Fruit fly (Drosophila melanogaster): ENCODE measurements around the gene CG7183.
A peak's percentile ranks its signal among the peaks of the same experiment; 100 is the strongest.

CG7183 gene

DNA sequence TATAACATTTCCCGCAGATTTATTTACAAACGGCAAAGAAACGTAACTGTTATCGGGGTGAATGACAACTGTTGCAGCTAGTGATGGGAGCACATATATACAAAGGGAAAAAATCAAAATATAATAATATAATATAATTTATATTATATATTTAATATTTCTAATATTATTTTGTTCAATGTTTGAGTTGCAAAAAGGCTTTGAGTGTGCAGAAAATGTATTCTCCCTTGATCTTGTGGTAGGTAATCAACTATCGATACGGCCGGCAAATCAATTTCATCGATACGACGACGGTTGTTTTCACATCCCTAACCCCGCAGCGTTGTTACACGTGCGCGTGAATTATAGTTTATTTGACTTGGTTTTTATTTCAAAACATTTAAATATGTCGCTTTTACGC is 2.9 kb upstream of the CG7183 start, which contains the start of the genes mTerf5 and Non3:
Gene mTerf5, minus strand, starts transcription at position 249 of the 400 bp plus-strand sequence.
Gene Non3, plus strand, starts transcription at position 289 of the 400 bp plus-strand sequence.
- TF ChIP-seq CG10348 (GFP tag; IDR thresholded peaks at IDR 0.05) (no peak), CG34367 (tag; optimal IDR thresholded peaks at IDR 0.05) (no peak), CG14655 (GFP tag; optimal IDR thresholded peaks at IDR 0.05) (no peak), CG32121 (GFP tag; IDR thresholded peaks at IDR 0.05) (0 out of 2 replicates have a peak, but pooled peaks have one; percentile 35), CG17806 (tag; optimal IDR thresholded peaks at IDR 0.05) (peak; percentile 37), rn (GFP tag; IDR thresholded peaks at IDR 0.05) (no peak), CG9948 (tag; optimal IDR thresholded peaks at IDR 0.05) (peak; percentile 5), Pif1A (GFP tag; optimal IDR thresholded peaks at IDR 0.05) (no peak), Pif1B (GFP tag; optimal IDR thresholded peaks at IDR 0.05) (no peak), gl (tag; optimal IDR thresholded peaks at IDR 0.05) (no peak), Snoo (tag; optimal IDR thresholded peaks at IDR 0.05) (peak; percentile 33), fd96Ca (GFP tag; IDR thresholded peaks at IDR 0.05) (peak; percentile 61; the same call in 2 of the 3 replicates), CG15710 (tag; optimal IDR thresholded peaks at IDR 0.05) (peak; percentile 49), CG4496 (GFP tag; IDR thresholded peaks at IDR 0.05) (no peak), CG8159 (tag; optimal IDR thresholded peaks at IDR 0.05) (peak; percentile 42), CG12605 (GFP tag; IDR thresholded peaks at IDR 0.05) (peak; percentile 25; the same call in 1 of the 2 replicates), Ets98B (GFP tag; IDR thresholded peaks at IDR 0.05) (peak; percentile 32; the same call in 1 of the 2 replicates), CG13204 (GFP tag; optimal IDR thresholded peaks at IDR 0.05) (no peak), EcR (GFP tag; optimal IDR thresholded peaks at IDR 0.05) (peak; percentile 86), D1 (tag; optimal IDR thresholded peaks at IDR 0.05) (no peak), CG8301 (tag; optimal IDR thresholded peaks at IDR 0.05) (no peak)

dm6 chr3R:18215900-18216299 is 4.6 kb downstream of the CG7183 start, which contains the start of gene CG14314:
Gene CG14314 (plus strand): TSS chr3R:18216142.
- TF ChIP-seq Pif1B (GFP tag; optimal IDR thresholded peaks at IDR 0.05) (no peak), CG4496 (GFP tag; IDR thresholded peaks at IDR 0.05) (no peak), Pif1A (GFP tag; optimal IDR thresholded peaks at IDR 0.05) (no peak), CG14655 (GFP tag; optimal IDR thresholded peaks at IDR 0.05) (no peak), CG32121 (GFP tag; IDR thresholded peaks at IDR 0.05) (no peak), CG10348 (GFP tag; IDR thresholded peaks at IDR 0.05) (no peak), CG34367 (tag; optimal IDR thresholded peaks at IDR 0.05) (no peak), Ets98B (GFP tag; IDR thresholded peaks at IDR 0.05) (no peak), CG8301 (tag; optimal IDR thresholded peaks at IDR 0.05) (no peak), gl (tag; optimal IDR thresholded peaks at IDR 0.05) (no peak), CG15710 (tag; optimal IDR thresholded peaks at IDR 0.05) (no peak), fd96Ca (GFP tag; IDR thresholded peaks at IDR 0.05) (no peak), EcR (GFP tag; optimal IDR thresholded peaks at IDR 0.05) (no peak), rn (GFP tag; IDR thresholded peaks at IDR 0.05) (no peak), CG17806 (tag; optimal IDR thresholded peaks at IDR 0.05) (no peak), D1 (tag; optimal IDR thresholded peaks at IDR 0.05) (no peak), CG13204 (GFP tag; optimal IDR thresholded peaks at IDR 0.05) (no peak), Snoo (tag; optimal IDR thresholded peaks at IDR 0.05) (no peak)

- TF ChIP-seq fd96Ca (GFP tag; IDR thresholded peaks at IDR 0.05) (no peak), Ets98B (GFP tag; IDR thresholded peaks at IDR 0.05) (no peak), CG4496 (GFP tag; IDR thresholded peaks at IDR 0.05) (peak; percentile 45; the same call in 1 of the 3 replicates), CG8159 (tag; optimal IDR thresholded peaks at IDR 0.05) (peak; percentile 18), CG34367 (tag; optimal IDR thresholded peaks at IDR 0.05) (no peak), CG32121 (GFP tag; IDR thresholded peaks at IDR 0.05) (0 out of 2 replicates have a peak, but pooled peaks have one; percentile 13), gl (tag; optimal IDR thresholded peaks at IDR 0.05) (no peak), CG9948 (tag; optimal IDR thresholded peaks at IDR 0.05) (no peak), Pif1B (GFP tag; optimal IDR thresholded peaks at IDR 0.05) (peak; percentile 2), EcR (GFP tag; optimal IDR thresholded peaks at IDR 0.05) (no peak), rn (GFP tag; IDR thresholded peaks at IDR 0.05) (no peak), Pif1A (GFP tag; optimal IDR thresholded peaks at IDR 0.05) (peak; percentile 31), CG13204 (GFP tag; optimal IDR thresholded peaks at IDR 0.05) (no peak), Snoo (tag; optimal IDR thresholded peaks at IDR 0.05) (no peak), CG8301 (tag; optimal IDR thresholded peaks at IDR 0.05) (no peak), CG10348 (GFP tag; IDR thresholded peaks at IDR 0.05) (no peak), D1 (tag; optimal IDR thresholded peaks at IDR 0.05) (no peak), CG15710 (tag; optimal IDR thresholded peaks at IDR 0.05) (peak; percentile 7), CG17806 (tag; optimal IDR thresholded peaks at IDR 0.05) (no peak), CG14655 (GFP tag; optimal IDR thresholded peaks at IDR 0.05) (no peak), CG12605 (GFP tag; IDR thresholded peaks at IDR 0.05) (no peak)
These were observed 5.2 kb downstream of the CG7183 start for dm6 chr3R:18215300-18215699.

dm6 chr3R:18208479-18208878 is 12.0 kb downstream of the CG7183 start, which contains the start of gene CG44158:
Gene CG44158 (plus strand): TSS chr3R:18208779.
- no peak for TF ChIP-seq CG4496 (GFP tag; IDR thresholded peaks at IDR 0.05)
- TF ChIP-seq CG34367 (tag; optimal IDR thresholded peaks at IDR 0.05), result no peak
- no peak for TF ChIP-seq CG17806 (tag; optimal IDR thresholded peaks at IDR 0.05)
- TF ChIP-seq EcR (GFP tag; optimal IDR thresholded peaks at IDR 0.05), result no peak
- TF ChIP-seq CG9948 (tag; optimal IDR thresholded peaks at IDR 0.05), result no peak
- no peak for TF ChIP-seq CG13204 (GFP tag; optimal IDR thresholded peaks at IDR 0.05)
- no peak for TF ChIP-seq CG12605 (GFP tag; IDR thresholded peaks at IDR 0.05)
- TF ChIP-seq gl (tag; optimal IDR thresholded peaks at IDR 0.05), result no peak
- no peak for TF ChIP-seq CG10348 (GFP tag; IDR thresholded peaks at IDR 0.05)
- no peak for TF ChIP-seq Pif1A (GFP tag; optimal IDR thresholded peaks at IDR 0.05)

DNA sequence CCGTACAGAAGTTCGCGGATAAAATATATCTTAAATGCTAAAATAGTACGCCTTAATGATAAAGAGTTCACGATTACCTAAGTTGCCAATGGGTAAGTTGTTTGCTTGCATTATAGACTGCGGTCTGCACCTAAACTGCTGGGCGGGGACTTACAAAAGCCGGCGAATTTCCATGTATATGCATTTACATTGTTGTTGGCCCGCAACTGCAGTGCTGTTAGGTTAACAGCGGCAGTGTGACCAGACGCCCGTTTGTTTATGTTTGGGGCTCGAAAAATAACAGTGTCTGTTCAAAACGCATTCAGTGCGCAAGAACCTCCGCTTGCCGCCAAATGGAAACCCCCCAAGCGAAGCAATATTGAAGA is 20.6 kb downstream of the CG7183 start:
- TF ChIP-seq rn (GFP tag; IDR thresholded peaks at IDR 0.05) (no peak), CG17806 (tag; optimal IDR thresholded peaks at IDR 0.05) (no peak), CG4496 (GFP tag; IDR thresholded peaks at IDR 0.05) (no peak), CG32121 (GFP tag; IDR thresholded peaks at IDR 0.05) (no peak)
